Fruit fly (Drosophila melanogaster): Measurements from ENCODE around the gene CG31954.
A peak's percentile ranks its signal among the peaks of the same experiment; 100 is the strongest.

Gene CG31954

DNA sequence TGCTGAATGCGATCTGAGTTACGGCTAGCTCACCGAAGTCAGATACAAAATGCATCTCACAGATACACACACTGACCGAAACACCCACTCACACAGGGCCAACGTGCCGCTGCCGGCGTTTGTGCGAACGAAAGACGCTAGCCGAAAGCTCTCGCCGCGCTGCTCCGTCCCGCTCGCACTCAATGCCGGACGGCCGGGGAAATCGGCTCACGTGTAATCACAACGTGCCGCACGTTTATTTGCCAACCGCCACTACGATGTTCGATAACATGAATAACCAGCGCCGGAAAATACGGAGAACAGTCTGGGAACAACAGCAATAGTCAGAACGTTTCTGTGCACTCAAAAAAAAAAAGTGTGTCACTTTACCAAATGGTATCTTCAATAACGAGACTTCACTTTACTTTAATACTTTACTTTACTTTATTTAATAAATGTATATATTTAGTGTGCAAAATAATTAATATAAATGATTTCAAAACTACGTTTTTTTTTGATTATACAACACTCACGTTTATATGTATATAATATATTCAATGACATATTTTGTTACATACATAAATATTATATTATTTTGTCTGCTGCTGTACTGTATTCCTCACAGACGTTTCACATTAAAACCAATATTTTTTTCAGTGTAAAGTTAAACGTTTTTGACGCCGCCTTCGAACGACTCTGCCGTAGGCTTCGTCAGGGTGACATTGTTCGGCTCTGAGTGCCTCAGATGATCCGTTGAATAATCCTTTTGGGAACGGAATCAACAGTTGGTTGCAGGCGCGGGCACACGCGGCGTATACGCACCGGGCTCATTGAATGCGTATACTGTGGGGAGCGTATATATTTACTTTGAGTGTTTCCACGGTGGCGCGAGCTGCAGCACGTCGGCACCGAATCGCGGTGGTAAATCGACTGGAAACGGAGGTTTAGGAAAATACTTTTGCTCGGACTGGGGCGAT is 2.4 kb downstream of the CG31954 start, which contains the start of gene tim (continued):
- TF ChIP-seq CG9817 (tag; optimal IDR thresholded peaks at IDR 0.05) (no peak), ap (GFP tag; IDR thresholded peaks at IDR 0.05) (0 out of 2 replicates have a peak, but pooled peaks have one; percentile 14), wor (GFP tag; IDR thresholded peaks at IDR 0.05) (0 out of 2 replicates have a peak, but pooled peaks have one; percentile 14), inv (GFP tag; IDR thresholded peaks at IDR 0.05; ENCODE audit: partially characterized antibody) (no peak), Med (GFP tag) (peak; percentile 29), CG9876 (GFP tag; optimal IDR thresholded peaks at IDR 0.05) (no peak), cato (GFP tag; optimal IDR thresholded peaks at IDR 0.05; ENCODE audit: borderline replicate concordance) (no peak), CG8290 (GFP tag; optimal IDR thresholded peaks at IDR 0.05) (no peak), CG8290 (tag; optimal IDR thresholded peaks at IDR 0.05) (no peak), ase (GFP tag; IDR thresholded peaks at IDR 0.05) (no peak), CG17186 (GFP tag; optimal IDR thresholded peaks at IDR 0.05) (no peak), kay (GFP tag; optimal IDR thresholded peaks at IDR 0.05) (no peak), CG2129 (GFP tag; IDR thresholded peaks at IDR 0.05; ENCODE audit: partially characterized antibody) (no peak), Elba2 (GFP tag; optimal IDR thresholded peaks at IDR 0.05) (no peak), h (optimal IDR thresholded peaks at IDR 0.05) (no peak), lab (GFP tag; optimal IDR thresholded peaks at IDR 0.05) (peak; percentile 17), org-1 (GFP tag; optimal IDR thresholded peaks at IDR 0.05) (peak; percentile 43), slbo (GFP tag; IDR thresholded peaks at IDR 0.05) (no peak), Nf-YC (tag; optimal IDR thresholded peaks at IDR 0.05) (no peak), trh (GFP tag; optimal IDR thresholded peaks at IDR 0.05) (no peak), pum (GFP tag; optimal IDR thresholded peaks at IDR 0.05) (no peak), CG15696 (tag; optimal IDR thresholded peaks at IDR 0.05) (no peak), Mad (GFP tag; optimal IDR thresholded peaks at IDR 0.05) (no peak), jigr1 (GFP tag; IDR thresholded peaks at IDR 0.05) (no peak), Opbp (GFP tag; IDR thresholded peaks at IDR 0.05; ENCODE audit: partially characterized antibody) (0 out of 3 replicates have a peak, but pooled peaks have one; percentile 14), CoRest (tag; optimal IDR thresholded peaks at IDR 0.05) (peak; percentile 46), amos (GFP tag; IDR thresholded peaks at IDR 0.05; ENCODE audit: partially characterized antibody) (no peak), stwl (tag; optimal IDR thresholded peaks at IDR 0.05) (no peak), gcm (GFP tag; optimal IDR thresholded peaks at IDR 0.05) (no peak), vnd (GFP tag; IDR thresholded peaks at IDR 0.05; ENCODE audit: partially characterized antibody) (no peak), CG30403 (GFP tag; optimal IDR thresholded peaks at IDR 0.05) (peak; percentile 57), CG13424 (tag; optimal IDR thresholded peaks at IDR 0.05) (peak; percentile 56), tx (GFP tag; optimal IDR thresholded peaks at IDR 0.05) (no peak), CG13123 (GFP tag; optimal IDR thresholded peaks at IDR 0.05) (no peak), Vsx1 (GFP tag; optimal IDR thresholded peaks at IDR 0.05) (no peak), CG32772 (GFP tag; IDR thresholded peaks at IDR 0.05) (no peak), Hand (GFP tag; optimal IDR thresholded peaks at IDR 0.05) (no peak), Hr39 (optimal IDR thresholded peaks at IDR 0.05) (no peak), Stat92E (GFP tag; optimal IDR thresholded peaks at IDR 0.05) (no peak), CG14860 (GFP tag; IDR thresholded peaks at IDR 0.05; ENCODE audit: partially characterized antibody) (0 out of 3 replicates have a peak, but pooled peaks have one; percentile 25), CG5953 (GFP tag; IDR thresholded peaks at IDR 0.05) (no peak), fd96Cb (tag; optimal IDR thresholded peaks at IDR 0.05) (peak; percentile 47), hkb (optimal IDR thresholded peaks at IDR 0.05) (no peak), hkb (GFP tag; IDR thresholded peaks at IDR 0.05) (peak; percentile 14; the same call in 1 of the 2 replicates), Gsc (GFP tag; IDR thresholded peaks at IDR 0.05) (no peak), Ssrp (tag; optimal IDR thresholded peaks at IDR 0.05) (peak; percentile 40), ranshi (GFP tag; IDR thresholded peaks at IDR 0.05) (no peak), Oaz (GFP tag; IDR thresholded peaks at IDR 0.05) (no peak), CG17328 (GFP tag; IDR thresholded peaks at IDR 0.05) (no peak)
